Fruit fly (Drosophila melanogaster): ENCODE measurements around the gene nej.

Gene nej

DNA sequence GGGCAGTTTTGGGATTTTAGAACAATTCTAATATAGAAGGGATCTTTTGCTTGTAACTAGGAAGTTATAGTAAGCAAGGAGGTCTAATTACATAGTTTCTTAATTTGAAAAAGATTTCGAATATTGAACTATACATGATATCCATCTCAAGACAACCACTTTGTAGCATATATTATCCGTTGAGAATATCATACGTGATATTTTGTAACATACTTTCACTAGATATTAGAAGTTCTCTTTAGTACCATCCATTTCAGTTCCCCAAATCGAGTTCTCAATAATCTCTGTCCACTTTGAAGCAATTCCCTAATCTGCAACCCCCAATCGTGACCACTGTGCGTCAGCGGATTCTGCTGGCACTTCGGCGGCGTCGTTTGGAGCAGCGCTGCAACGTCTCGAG lies 71.4 kb downstream of the nej start (continued):
- TF ChIP-seq CG14860 (GFP tag; IDR thresholded peaks at IDR 0.05; ENCODE audit: partially characterized antibody) (no peak), Nf-YA (GFP tag; IDR thresholded peaks at IDR 0.05) (no peak), slou (GFP tag; optimal IDR thresholded peaks at IDR 0.05) (no peak), bcd (GFP tag; optimal IDR thresholded peaks at IDR 0.05) (no peak), shn (GFP tag; optimal IDR thresholded peaks at IDR 0.05) (no peak), lola (GFP tag; optimal IDR thresholded peaks at IDR 0.05) (peak in 1 of 3 experiments; percentile 51), Eip74EF (GFP tag; optimal IDR thresholded peaks at IDR 0.05) (peak in 1 of 2 experiments; percentile 18), Fer3 (tag; optimal IDR thresholded peaks at IDR 0.05) (no peak), chif (GFP tag; optimal IDR thresholded peaks at IDR 0.05) (peak in 1 of 2 experiments; percentile 1), CG13296 (GFP tag; optimal IDR thresholded peaks at IDR 0.05) (no peak), B-H2 (GFP tag; optimal IDR thresholded peaks at IDR 0.05) (no peak), CG8281 (tag; optimal IDR thresholded peaks at IDR 0.05) (no peak), ab (GFP tag; optimal IDR thresholded peaks at IDR 0.05) (no peak), eve (GFP tag; optimal IDR thresholded peaks at IDR 0.05) (no peak), CG8478 (optimal IDR thresholded peaks at IDR 0.05) (no peak), CG3281 (GFP tag; optimal IDR thresholded peaks at IDR 0.05) (no peak), CG3065 (GFP tag; optimal IDR thresholded peaks at IDR 0.05) (no peak), CG7372 (GFP tag; IDR thresholded peaks at IDR 0.05) (no peak), Hey (tag; optimal IDR thresholded peaks at IDR 0.05) (no peak), lov (optimal IDR thresholded peaks at IDR 0.05) (no peak), lov (GFP tag; IDR thresholded peaks at IDR 0.05) (no peak), CG16863 (GFP tag; optimal IDR thresholded peaks at IDR 0.05) (no peak), gt (GFP tag; IDR thresholded peaks at IDR 0.05) (no peak), HLH4C (GFP tag; IDR thresholded peaks at IDR 0.05; ENCODE audit: partially characterized antibody) (no peak), CG14014 (GFP tag; IDR thresholded peaks at IDR 0.05) (no peak), onecut (GFP tag; IDR thresholded peaks at IDR 0.05) (no peak), CG12769 (tag; optimal IDR thresholded peaks at IDR 0.05) (no peak), Xrp1 (GFP tag; IDR thresholded peaks at IDR 0.05) (peak; percentile 13; the same call in 1 of the 2 replicates), trh (GFP tag; optimal IDR thresholded peaks at IDR 0.05) (no peak), zfh1 (GFP tag; IDR thresholded peaks at IDR 0.05) (no peak), CG17829 (tag; optimal IDR thresholded peaks at IDR 0.05) (peak; percentile 37), CG16815 (GFP tag; optimal IDR thresholded peaks at IDR 0.05) (peak; percentile 38), so (GFP tag; IDR thresholded peaks at IDR 0.05) (no peak), CG15601 (tag; optimal IDR thresholded peaks at IDR 0.05) (peak; percentile 11), sima (GFP tag; optimal IDR thresholded peaks at IDR 0.05) (no peak), kah (GFP tag; optimal IDR thresholded peaks at IDR 0.05) (no peak), klu (GFP tag; IDR thresholded peaks at IDR 0.05) (no peak), org-1 (GFP tag; optimal IDR thresholded peaks at IDR 0.05) (peak; percentile 32), CG1832 (GFP tag; optimal IDR thresholded peaks at IDR 0.05) (no peak), Vsx1 (GFP tag; optimal IDR thresholded peaks at IDR 0.05) (no peak), gcm2 (GFP tag; optimal IDR thresholded peaks at IDR 0.05) (no peak), cg (GFP tag; optimal IDR thresholded peaks at IDR 0.05) (no peak), cas (GFP tag; IDR thresholded peaks at IDR 0.05) (no peak), Hsf (GFP tag; optimal IDR thresholded peaks at IDR 0.05) (peak; percentile 17), CG11398 (GFP tag; optimal IDR thresholded peaks at IDR 0.05) (no peak), run (tag; optimal IDR thresholded peaks at IDR 0.05) (no peak), nmo (GFP tag; optimal IDR thresholded peaks at IDR 0.05) (peak; percentile 60), Hr3 (GFP tag; optimal IDR thresholded peaks at IDR 0.05) (no peak), ATbp (GFP tag; optimal IDR thresholded peaks at IDR 0.05) (peak; percentile 37), CG13775 (GFP tag; optimal IDR thresholded peaks at IDR 0.05) (no peak), Atf6 (GFP tag; IDR thresholded peaks at IDR 0.05) (no peak), Asciz (GFP tag; optimal IDR thresholded peaks at IDR 0.05) (no peak)

All from whole organism, embryonic.